Worm (Caenorhabditis elegans) whole organism, midembryonic: Measurements from ENCODE around the gene nlp-53.

Source experiments
- T22C8.4 ChIP-seq: fragments of 200-800 bp; sonication (Bioruptor generic); IDR thresholded peaks from 2 replicates; pipeline ENCODE4 v1.3.6; 2022; ENCODE audit warnings: missing genetic modification characterization, missing compliant biosample characterization
- cog-1 ChIP-seq: sonication (generic microtip); optimal IDR thresholded peaks from 2 replicates; lab custom pipeline; 2016; ENCODE audit warnings: missing genetic modification characterization, missing compliant biosample characterization
- flt-1 ChIP-seq: fragments of 200-800 bp; sonication (Bioruptor generic); IDR thresholded peaks from 2 replicates; pipeline ENCODE4 v1.3.6; 2022; ENCODE audit warnings: missing genetic modification characterization, missing compliant biosample characterization
- med-1 ChIP-seq: sonication (generic microtip); optimal IDR thresholded peaks from 2 replicates; lab custom pipeline; 2017; ENCODE audit warnings: missing genetic modification characterization, mild to moderate bottlenecking, missing compliant biosample characterization, antibody characterized with exemption, missing genetic modification reagents; ENCODE audit not compliant: insufficient read depth
- ref-1 ChIP-seq: fragments of 200-800 bp; sonication (Bioruptor generic); conservative IDR thresholded peaks from 2 replicates; pipeline ENCODE4 v1.3.6; 2022; ENCODE audit warnings: missing genetic modification reagents, missing genetic modification characterization, missing compliant biosample characterization
- ztf-23 ChIP-seq: fragments of 200-800 bp; sonication (Bioruptor generic); IDR thresholded peaks from 2 replicates; pipeline ENCODE4 v1.3.6; 2022; ENCODE audit warnings: missing genetic modification reagents, missing genetic modification characterization, missing compliant biosample characterization
- ztf-29 ChIP-seq: fragments of 200-800 bp; sonication (Bioruptor generic); IDR thresholded peaks from 2 replicates; pipeline ENCODE4 v1.3.6; 2022; ENCODE audit warnings: missing genetic modification reagents, missing genetic modification characterization, missing compliant biosample characterization

- no peak for TF ChIP-seq flt-1 (GFP tag; lab: Robert Waterston, UW)
- no peak for TF ChIP-seq cog-1 (tag; lab: Kevin White, UChicago)
- no peak for TF ChIP-seq ztf-29 (GFP tag; lab: Robert Waterston, UW)
- no peak for TF ChIP-seq T22C8.4 (GFP tag; lab: Robert Waterston, UW)
- TF ChIP-seq med-1 = no peak
- no peak for TF ChIP-seq ref-1 (GFP tag; lab: Robert Waterston, UW)
- TF ChIP-seq ztf-23 (GFP tag; lab: Robert Waterston, UW) = no peak
Measured at ce11 chrX:13633876-13634479, 15.3 kb downstream of the nlp-53 start.
